Worm (Caenorhabditis elegans) whole organism, young adult: ENCODE data around the gene math-14.

ENCODE experiments used
- F22D6.2 ChIP-seq: sonication (generic microtip); optimal IDR thresholded peaks from 2 replicates; lab custom pipeline; 2016; ENCODE audit warnings: mild to moderate bottlenecking, missing genetic modification characterization, missing compliant biosample characterization
- F49E8.2 ChIP-seq: sonication (generic microtip); optimal IDR thresholded peaks from 3 replicates; lab custom pipeline; 2017; ENCODE audit warnings: missing genetic modification characterization, mild to moderate bottlenecking, missing compliant biosample characterization, antibody characterized with exemption, moderate library complexity; ENCODE audit not compliant: insufficient read depth
- Y79H2A.3 ChIP-seq: fragments of 200-800 bp; sonication (Bioruptor generic); conservative IDR thresholded peaks from 2 replicates; pipeline ENCODE4 v1.3.6; 2022; ENCODE audit warnings: missing genetic modification reagents, missing genetic modification characterization, missing compliant biosample characterization
- ZK185.1 ChIP-seq: sonication (generic microtip); optimal IDR thresholded peaks from 2 replicates; lab custom pipeline; 2016; ENCODE audit warnings: mild to moderate bottlenecking, missing genetic modification characterization, missing compliant biosample characterization; ENCODE audit not compliant: poor library complexity, severe bottlenecking
- akir-1 ChIP-seq: fragments of 200-800 bp; sonication (Bioruptor generic); optimal IDR thresholded peaks from 2 replicates; lab custom pipeline; 2018; ENCODE audit warnings: mild to moderate bottlenecking, missing genetic modification characterization, moderate library complexity, missing compliant biosample characterization
- attf-5 ChIP-seq: fragments of 200-800 bp; sonication (Bioruptor generic); optimal IDR thresholded peaks from 2 replicates; lab custom pipeline; 2018; ENCODE audit warnings: mild to moderate bottlenecking, missing genetic modification characterization, missing compliant biosample characterization
- bed-2 ChIP-seq: fragments of 200-800 bp; sonication (Bioruptor generic); IDR thresholded peaks from 2 replicates; pipeline ENCODE4 v1.3.6; 2022; ENCODE audit warnings: missing genetic modification reagents, missing genetic modification characterization, missing compliant biosample characterization
- ceh-27 ChIP-seq: fragments of 200-800 bp; sonication (Bioruptor generic); optimal IDR thresholded peaks from 2 replicates; lab custom pipeline; 2018; ENCODE audit warnings: mild to moderate bottlenecking, missing genetic modification characterization, moderate library complexity, missing compliant biosample characterization
- chd-7 ChIP-seq: sonication (generic microtip); optimal IDR thresholded peaks from 2 replicates; lab custom pipeline; 2016; ENCODE audit warnings: mild to moderate bottlenecking, missing genetic modification characterization, moderate library complexity, missing compliant biosample characterization
- die-1 ChIP-seq: sonication (generic microtip); optimal IDR thresholded peaks from 2 replicates; lab custom pipeline; 2016; ENCODE audit warnings: missing genotype, mild to moderate bottlenecking, missing genetic modification characterization, missing compliant biosample characterization
- dpl-1 ChIP-seq: fragments of 150-350 bp; optimal IDR thresholded peaks from 2 replicates; lab custom pipeline; 2014; ENCODE audit warnings: missing biosample characterization, missing genetic modification reagents, missing genetic modification characterization
- egrh-3 ChIP-seq: fragments of 200-800 bp; sonication (Bioruptor generic); IDR thresholded peaks from 2 replicates; pipeline ENCODE4 v1.3.6; 2022; ENCODE audit warnings: missing genetic modification reagents, missing genetic modification characterization, missing compliant biosample characterization
- ekl-4 ChIP-seq: fragments of 200-800 bp; sonication (Bioruptor generic); IDR thresholded peaks from 2 replicates; pipeline ENCODE4 v1.3.6; 2022; ENCODE audit warnings: missing genetic modification reagents, missing genetic modification characterization, missing compliant biosample characterization
- him-1 ChIP-seq: sonication (generic microtip); optimal IDR thresholded peaks from 2 replicates; lab custom pipeline; 2016; ENCODE audit warnings: missing genotype, missing genetic modification reagents, missing genetic modification characterization, missing compliant biosample characterization
- hlh-26 ChIP-seq: fragments of 200-800 bp; sonication (Bioruptor generic); conservative IDR thresholded peaks from 2 replicates; pipeline ENCODE4 v1.3.6; 2022; ENCODE audit warnings: missing genetic modification reagents, missing genetic modification characterization, missing compliant biosample characterization
- lin-54 ChIP-seq: fragments of 200-800 bp; sonication (Bioruptor generic); optimal IDR thresholded peaks from 2 replicates; lab custom pipeline; 2018; ENCODE audit warnings: mild to moderate bottlenecking, missing genetic modification characterization, missing compliant biosample characterization
- lsl-1 ChIP-seq: fragments of 200-800 bp; sonication (Bioruptor generic); optimal IDR thresholded peaks from 2 replicates; lab custom pipeline; 2018; ENCODE audit warnings: mild to moderate bottlenecking, missing genetic modification characterization, moderate library complexity, missing compliant biosample characterization
- nhr-120 ChIP-seq: fragments of 200-800 bp; sonication (Bioruptor generic); IDR thresholded peaks from 2 replicates; pipeline ENCODE4 v1.3.6; 2022; ENCODE audit warnings: missing genetic modification characterization, missing compliant biosample characterization
- nhr-179 ChIP-seq: sonication (generic microtip); optimal IDR thresholded peaks from 2 replicates; lab custom pipeline; 2016; ENCODE audit warnings: mild to moderate bottlenecking, missing genetic modification characterization, missing compliant biosample characterization
- nhr-80 ChIP-seq: sonication (generic microtip); optimal IDR thresholded peaks from 2 replicates; lab custom pipeline; 2016; ENCODE audit warnings: missing genetic modification characterization, missing compliant biosample characterization
- nhr-90 ChIP-seq: sonication (generic microtip); optimal IDR thresholded peaks from 2 replicates; lab custom pipeline; 2016; ENCODE audit warnings: missing genotype, mild to moderate bottlenecking, missing genetic modification characterization, missing compliant biosample characterization
- rec-8 ChIP-seq, 2 experiments: sonication (generic microtip); optimal IDR thresholded peaks; 2 replicates each; lab custom pipeline; 2016; ENCODE audit warnings: mild to moderate bottlenecking in 2 of 2, missing genetic modification characterization in 2 of 2, missing genetic modification reagents in 2 of 2, missing genotype in 2 of 2, missing biosample characterization in 1 of 2, missing compliant biosample characterization in 1 of 2, moderate library complexity in 1 of 2
- snpc-1.1 ChIP-seq: sonication (generic microtip); optimal IDR thresholded peaks from 2 replicates; lab custom pipeline; 2017; ENCODE audit warnings: missing genetic modification characterization, mild to moderate bottlenecking, missing compliant biosample characterization, antibody characterized with exemption, moderate library complexity, missing genotype, missing genetic modification reagents; ENCODE audit not compliant: insufficient read depth
- ztf-18 ChIP-seq: sonication (generic microtip); optimal IDR thresholded peaks from 2 replicates; lab custom pipeline; 2016; ENCODE audit warnings: missing genotype, mild to moderate bottlenecking, missing genetic modification characterization, missing compliant biosample characterization
- ztf-25 ChIP-seq: fragments of 200-800 bp; sonication (Bioruptor generic); IDR thresholded peaks from 2 replicates; pipeline ENCODE4 v1.3.6; 2022; ENCODE audit warnings: missing genetic modification reagents, missing genetic modification characterization, missing compliant biosample characterization
- ztf-28 ChIP-seq: fragments of 200-800 bp; sonication (Bioruptor generic); IDR thresholded peaks from 2 replicates; pipeline ENCODE4 v1.3.6; 2022; ENCODE audit warnings: missing genetic modification reagents, missing genetic modification characterization, missing compliant biosample characterization

Gene math-14

DNA sequence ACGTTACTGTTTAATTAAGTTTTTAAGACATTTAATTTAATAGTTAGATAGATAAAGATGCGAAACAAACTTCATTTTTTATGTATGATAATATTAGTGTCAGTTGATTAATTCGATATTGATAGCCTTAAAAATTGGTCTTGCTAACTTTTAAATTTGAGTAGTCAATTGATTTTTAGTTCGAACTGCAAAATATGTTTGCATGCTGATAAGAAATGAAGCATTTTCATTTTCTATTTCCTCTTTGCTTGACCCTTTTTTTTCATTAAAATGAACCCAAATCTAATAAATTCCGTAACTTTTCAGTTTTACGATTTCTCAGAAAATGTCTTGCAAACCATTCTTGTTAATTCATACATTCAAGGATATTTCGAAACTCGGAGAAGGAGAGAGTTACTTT is 35.9 kb downstream of the math-14 start, which contains the start of gene math-22:
math-22 (plus strand) TSS at position 301 of the 400 bp plus-strand sequence.
- TF ChIP-seq F49E8.2 (tag; lab: Kevin White, UChicago) (no peak), nhr-80 (tag; lab: Kevin White, UChicago) (peak; percentile 3), Y79H2A.3 (GFP tag; lab: Robert Waterston, UW) (no peak), ZK185.1 (no peak)

DNA sequence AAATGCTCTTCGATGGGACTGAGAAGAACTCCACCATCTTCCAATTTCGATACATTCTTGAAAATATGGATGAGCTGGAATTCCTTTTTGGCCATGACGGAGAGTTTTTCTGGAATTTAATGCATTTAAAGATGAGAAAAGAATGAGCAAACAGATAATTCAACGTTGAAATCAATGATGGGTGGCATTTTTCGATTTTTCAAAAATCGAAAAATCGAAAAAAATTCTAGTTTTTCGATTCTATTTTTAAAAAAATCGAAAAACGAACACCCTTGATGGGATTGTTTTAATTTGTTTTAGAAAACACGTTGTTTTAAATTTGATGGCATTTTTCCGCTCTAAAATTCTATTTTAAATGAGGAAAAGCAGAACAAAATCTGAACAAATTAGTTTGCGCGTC is 43.5 kb downstream of the math-14 start, which contains the start of gene math-31:
math-31 (minus strand) TSS at position 101 of the 400 bp plus-strand sequence.
- TF ChIP-seq attf-5 (GFP tag; lab: Kevin White, UChicago), result no peak
- TF ChIP-seq ztf-25 (GFP tag; lab: Robert Waterston, UW), result no peak
- TF ChIP-seq die-1 (tag; lab: Kevin White, UChicago), result no peak
- TF ChIP-seq dpl-1 (GFP tag; lab: Kevin White, UChicago), result no peak
- TF ChIP-seq ztf-28 (GFP tag; lab: Robert Waterston, UW), result no peak
- no peak for TF ChIP-seq lin-54 (GFP tag; lab: Kevin White, UChicago)
- no peak for TF ChIP-seq him-1 (tag; lab: Kevin White, UChicago)
- no peak for TF ChIP-seq nhr-90 (tag; lab: Kevin White, UChicago)
- no peak for TF ChIP-seq ceh-27 (GFP tag; lab: Kevin White, UChicago)
- no peak for TF ChIP-seq nhr-179 (tag; lab: Kevin White, UChicago)
- TF ChIP-seq nhr-120 (GFP tag; lab: Robert Waterston, UW), result no peak
- TF ChIP-seq egrh-3 (GFP tag; lab: Robert Waterston, UW), result no peak
- TF ChIP-seq ztf-18 (tag; lab: Kevin White, UChicago), result no peak
- TF ChIP-seq chd-7 (tag; lab: Kevin White, UChicago), result no peak
- TF ChIP-seq F22D6.2 (tag; lab: Kevin White, UChicago), result no peak

DNA sequence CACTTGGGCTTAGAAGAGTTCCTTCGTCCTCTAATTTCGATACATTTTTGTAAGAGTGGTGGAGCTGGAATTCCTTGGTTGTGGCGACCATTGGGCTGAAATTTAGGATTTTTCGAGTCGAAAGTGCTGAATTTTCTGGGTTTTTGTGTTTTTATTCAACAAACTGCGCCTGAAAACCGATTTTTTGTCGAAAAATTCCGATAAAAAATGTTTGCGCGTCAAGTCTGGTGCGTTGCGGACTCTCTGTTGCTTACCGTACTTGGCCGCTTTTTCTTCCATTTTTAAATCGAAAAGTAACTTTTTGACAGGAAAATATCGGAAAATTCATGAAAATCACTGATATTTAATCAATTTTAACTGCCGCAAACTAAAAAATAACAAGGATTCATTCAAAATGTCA is 48.6 kb downstream of the math-14 start, which contains the start of gene bath-4:
bath-4 (minus strand) TSS at position 101 of the 400 bp plus-strand sequence.
- TF ChIP-seq lsl-1 (GFP tag; lab: Kevin White, UChicago), result peak; percentile 33
- no peak for TF ChIP-seq rec-8 (tag; optimal IDR thresholded peaks at IDR 0.05; lab: Kevin White, UChicago)
- no peak for TF ChIP-seq snpc-1.1 (tag; lab: Kevin White, UChicago)
- no peak for TF ChIP-seq bed-2 (GFP tag; lab: Robert Waterston, UW)
- no peak for TF ChIP-seq hlh-26 (GFP tag; lab: Robert Waterston, UW)
- no peak for TF ChIP-seq akir-1 (GFP tag; lab: Kevin White, UChicago)
- no peak for TF ChIP-seq ekl-4 (GFP tag; lab: Robert Waterston, UW)
- TF ChIP-seq, all 124 proteins: peak for 1
